Worm (Caenorhabditis elegans) whole organism, L4/young adult: ENCODE data around the gene F44G3.7.

Experiments used
- W03F9.2 ChIP-seq: fragments of 150-350 bp; optimal IDR thresholded peaks from 2 replicates; lab custom pipeline; 2014; ENCODE audit warnings: missing biosample characterization, missing genetic modification characterization
- dao-5 ChIP-seq: sonication (generic microtip); optimal IDR thresholded peaks from 2 replicates; lab custom pipeline; 2016; ENCODE audit warnings: missing genotype, missing genetic modification characterization, moderate library complexity, missing compliant biosample characterization
- him-1 ChIP-seq: sonication (generic microtip); optimal IDR thresholded peaks from 2 replicates; lab custom pipeline; 2016; ENCODE audit warnings: missing genotype, missing genetic modification reagents, missing genetic modification characterization, missing compliant biosample characterization

DNA sequence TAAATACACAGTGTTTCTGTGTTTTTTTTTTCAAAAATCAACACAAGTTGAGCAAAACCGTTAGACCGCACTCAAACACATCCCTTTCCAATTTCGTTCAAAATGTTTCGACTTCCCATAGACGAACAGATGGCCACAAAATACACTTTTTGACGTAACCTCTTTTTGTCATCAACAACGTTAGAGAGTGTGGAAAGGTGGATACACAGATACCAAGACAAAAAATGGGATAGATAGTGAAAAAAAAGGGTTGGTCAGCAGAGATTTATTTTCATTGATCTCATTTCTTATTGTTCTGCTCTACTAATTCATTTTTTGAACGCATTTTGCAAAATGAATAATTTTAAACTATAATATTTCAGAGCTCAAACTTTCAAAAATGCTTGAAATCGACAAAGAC is 42.1 kb downstream of the F44G3.7 start:
- TF ChIP-seq dao-5 (tag; lab: Kevin White, UChicago) (no peak), him-1 (no peak), W03F9.2 (tag; lab: Kevin White, UChicago) (no peak)
